Worm (Caenorhabditis elegans) whole organism, early embryonic: ENCODE measurements around the gene eif-2Bdelta.

Experiments
- B0310.2 ChIP-seq: sonication (generic microtip); optimal IDR thresholded peaks from 2 replicates; lab custom pipeline; 2016; ENCODE audit warnings: mild to moderate bottlenecking, missing genetic modification characterization, missing compliant biosample characterization
- F13C5.2 ChIP-seq: sonication (generic microtip); optimal IDR thresholded peaks from 2 replicates; lab custom pipeline; 2017; ENCODE audit warnings: mild to moderate bottlenecking, missing genetic modification characterization, inconsistent platforms, missing compliant biosample characterization
- aly-1 ChIP-seq: sonication (generic microtip); optimal IDR thresholded peaks from 2 replicates; lab custom pipeline; 2016; ENCODE audit warnings: missing genetic modification characterization, missing compliant biosample characterization
- ama-1 ChIP-seq: fragments of 150-350 bp; optimal IDR thresholded peaks from 2 replicates; lab custom pipeline; 2014
- ceh-13 ChIP-seq: fragments of 200-800 bp; sonication (Bioruptor generic); optimal IDR thresholded peaks from 2 replicates; lab custom pipeline; 2018; ENCODE audit warnings: mild to moderate bottlenecking, missing genetic modification characterization, missing compliant biosample characterization
- ceh-36 ChIP-seq: sonication (generic microtip); optimal IDR thresholded peaks from 2 replicates; lab custom pipeline; 2016; ENCODE audit warnings: missing genetic modification characterization, inconsistent platforms, missing compliant biosample characterization
- ets-7 ChIP-seq: sonication (generic microtip); optimal IDR thresholded peaks from 2 replicates; lab custom pipeline; 2016; ENCODE audit warnings: missing genotype, missing genetic modification characterization, missing compliant biosample characterization
- flt-1 ChIP-seq: fragments of 200-800 bp; sonication (Bioruptor generic); IDR thresholded peaks from 2 replicates; pipeline ENCODE4 v1.3.6; 2022; ENCODE audit warnings: missing genetic modification characterization, missing compliant biosample characterization
- hmbx-1 ChIP-seq: sonication (generic microtip); optimal IDR thresholded peaks from 2 replicates; lab custom pipeline; 2016; ENCODE audit warnings: mild to moderate bottlenecking, missing genetic modification characterization, missing compliant biosample characterization
- hmg-4 ChIP-seq: fragments of 200-800 bp; sonication (Bioruptor generic); optimal IDR thresholded peaks from 2 replicates; lab custom pipeline; 2018; ENCODE audit warnings: mild to moderate bottlenecking, missing genetic modification characterization, missing compliant biosample characterization
- hnd-1 ChIP-seq: sonication (generic microtip); optimal IDR thresholded peaks from 2 replicates; lab custom pipeline; 2016; ENCODE audit warnings: missing genetic modification characterization, missing compliant biosample characterization
- pes-1 ChIP-seq: fragments of 200-800 bp; sonication (Bioruptor generic); IDR thresholded peaks from 2 replicates; pipeline ENCODE4 v1.3.6; 2022; ENCODE audit warnings: missing genetic modification reagents, missing genetic modification characterization, missing compliant biosample characterization
- scrt-1 ChIP-seq: fragments of 200-800 bp; sonication (Bioruptor generic); IDR thresholded peaks from 2 replicates; pipeline ENCODE4 v1.3.6; 2022; ENCODE audit warnings: missing genetic modification characterization, missing compliant biosample characterization
- sea-1 ChIP-seq: fragments of 200-800 bp; sonication (Bioruptor generic); conservative IDR thresholded peaks from 2 replicates; pipeline ENCODE4 v1.3.6; 2022; ENCODE audit warnings: missing genetic modification characterization, missing compliant biosample characterization
- tbx-11 ChIP-seq: fragments of 200-800 bp; sonication (Bioruptor generic); IDR thresholded peaks from 2 replicates; pipeline ENCODE4 v1.3.6; 2022; ENCODE audit warnings: missing genetic modification characterization, missing compliant biosample characterization
- tbx-37 ChIP-seq: fragments of 200-800 bp; sonication (Bioruptor generic); conservative IDR thresholded peaks from 2 replicates; pipeline ENCODE4 v1.3.6; 2022; ENCODE audit warnings: missing genetic modification reagents, missing genetic modification characterization, missing compliant biosample characterization
- tra-4 ChIP-seq: sonication (generic microtip); optimal IDR thresholded peaks from 2 replicates; lab custom pipeline; 2017; ENCODE audit warnings: missing genetic modification characterization, missing compliant biosample characterization

Gene eif-2Bdelta

DNA sequence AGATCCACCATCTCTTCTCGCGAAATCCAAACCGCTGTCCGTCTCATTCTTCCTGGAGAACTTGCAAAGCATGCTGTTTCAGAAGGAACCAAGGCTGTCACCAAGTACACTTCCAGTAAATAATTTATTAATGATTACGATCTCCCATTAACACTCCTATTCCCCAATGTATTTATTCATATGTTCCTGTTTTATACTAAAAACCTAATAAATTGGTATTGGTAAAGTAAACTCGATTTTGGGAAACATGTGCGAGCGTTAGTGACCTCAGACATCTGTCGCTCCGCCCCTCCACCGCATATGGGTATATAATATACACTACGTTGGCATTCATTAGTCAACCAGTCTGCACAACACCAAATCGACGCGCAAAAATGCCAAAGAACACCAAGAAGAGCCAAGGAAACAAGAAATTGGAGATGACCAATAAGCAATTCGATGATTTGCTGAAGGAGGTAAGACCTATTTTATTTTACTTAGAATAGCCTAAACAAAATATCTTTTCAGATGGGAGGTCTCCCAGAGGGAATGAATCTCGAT, 32.5 kb downstream of the eif-2Bdelta start, which contains the start of gene C50F4.6:
C50F4.6 (plus strand) TSS at position 51 of the 540 bp plus-strand sequence.
- TF ChIP-seq pes-1 (GFP tag; lab: Robert Waterston, UW) (peak; percentile 58), tbx-37 (no peak)

DNA sequence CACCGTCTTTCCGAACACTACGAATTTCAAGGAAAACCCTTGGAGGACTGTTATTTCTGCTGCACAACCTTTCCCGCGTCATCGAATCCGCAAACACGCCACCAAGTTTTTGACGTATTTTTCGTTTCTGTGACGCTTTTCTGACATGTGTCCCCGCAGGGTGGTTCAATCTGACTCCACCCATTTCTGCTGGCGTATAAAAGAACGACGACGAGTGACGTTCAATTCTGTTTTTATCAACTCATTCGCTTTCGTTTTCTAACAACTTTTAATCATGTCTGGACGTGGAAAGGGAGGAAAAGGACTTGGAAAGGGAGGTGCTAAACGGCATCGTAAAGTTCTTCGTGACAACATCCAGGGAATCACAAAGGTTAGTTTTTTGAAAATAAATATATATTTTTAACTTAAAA, 33.2 kb downstream of the eif-2Bdelta start, which contains the start of gene his-37:
his-37 (plus strand) TSS at position 246 of the 410 bp plus-strand sequence.
- TF ChIP-seq ama-1 (no peak), tra-4 (tag; lab: Kevin White, UChicago) (peak; percentile 41), sea-1 (GFP tag; lab: Robert Waterston, UW) (no peak), hnd-1 (tag; lab: Kevin White, UChicago) (no peak), hmbx-1 (tag; lab: Kevin White, UChicago) (peak; percentile 16), pes-1 (GFP tag; lab: Robert Waterston, UW) (peak; percentile 53; the same call in 1 of the 2 replicates), aly-1 (tag; lab: Kevin White, UChicago) (no peak), flt-1 (peak; percentile 61), tbx-37 (0 out of 2 replicates have a peak, but pooled peaks have one; percentile 34), F13C5.2 (tag; lab: Kevin White, UChicago) (peak; percentile 41), hmg-4 (peak; percentile 64), ets-7 (tag; lab: Kevin White, UChicago) (no peak)

DNA sequence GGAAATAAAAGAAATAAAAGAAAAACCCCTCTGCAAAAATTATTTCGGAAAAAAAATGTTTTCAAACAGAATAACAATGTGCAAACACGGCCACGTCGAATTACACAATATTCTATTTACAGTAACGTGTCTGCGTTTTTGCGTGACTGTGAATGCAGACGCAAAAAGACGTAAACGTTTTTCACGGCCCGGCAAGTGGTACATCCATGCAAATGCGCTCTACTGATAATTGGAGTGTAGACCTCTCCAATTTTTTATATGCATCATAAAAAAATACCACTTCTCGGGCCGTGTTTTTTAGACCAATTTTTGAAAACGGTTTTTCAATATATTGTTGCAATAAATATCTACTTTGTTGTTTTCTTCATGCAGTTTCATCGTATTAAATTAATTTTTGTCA, 35.8 kb downstream of the eif-2Bdelta start, which contains the start of gene nstp-10:
nstp-10 (minus strand) TSS at position 378 of the 400 bp plus-strand sequence.
- TF ChIP-seq tbx-37 (no peak), tbx-11 (GFP tag; lab: Robert Waterston, UW) (no peak), ceh-36 (tag; lab: Kevin White, UChicago) (no peak), B0310.2 (tag; lab: Kevin White, UChicago) (no peak), pes-1 (GFP tag; lab: Robert Waterston, UW) (no peak), tra-4 (tag; lab: Kevin White, UChicago) (no peak), hmbx-1 (tag; lab: Kevin White, UChicago) (no peak), F13C5.2 (tag; lab: Kevin White, UChicago) (no peak), scrt-1 (GFP tag; lab: Robert Waterston, UW) (no peak), hmg-4 (no peak), ets-7 (tag; lab: Kevin White, UChicago) (no peak)

DNA sequence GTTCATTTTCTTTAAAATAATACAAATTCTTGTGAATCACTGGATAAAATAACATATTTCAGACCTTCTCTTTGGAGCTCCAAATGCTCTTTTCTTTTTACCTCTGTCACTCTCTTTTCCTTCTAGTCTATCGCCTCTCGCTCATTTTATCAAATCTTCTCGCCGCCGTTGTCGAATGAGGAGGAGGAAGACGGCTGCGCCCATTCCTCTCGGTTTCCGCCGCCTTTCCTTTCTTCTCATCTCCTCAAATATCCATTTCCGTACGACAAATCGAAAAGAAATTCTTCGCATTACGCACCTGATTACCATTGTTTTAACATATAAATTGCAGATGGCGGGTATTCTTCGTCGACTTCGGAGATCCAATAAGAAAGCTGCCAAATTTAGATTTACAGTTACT, 36.7 kb downstream of the eif-2Bdelta start, which contains the start of gene ehbp-1:
ehbp-1 (plus strand) TSS at position 332 of the 400 bp plus-strand sequence.
- no peak for TF ChIP-seq tra-4 (tag; lab: Kevin White, UChicago)
- no peak for TF ChIP-seq ets-7 (tag; lab: Kevin White, UChicago)
- TF ChIP-seq tbx-37, result no peak

DNA sequence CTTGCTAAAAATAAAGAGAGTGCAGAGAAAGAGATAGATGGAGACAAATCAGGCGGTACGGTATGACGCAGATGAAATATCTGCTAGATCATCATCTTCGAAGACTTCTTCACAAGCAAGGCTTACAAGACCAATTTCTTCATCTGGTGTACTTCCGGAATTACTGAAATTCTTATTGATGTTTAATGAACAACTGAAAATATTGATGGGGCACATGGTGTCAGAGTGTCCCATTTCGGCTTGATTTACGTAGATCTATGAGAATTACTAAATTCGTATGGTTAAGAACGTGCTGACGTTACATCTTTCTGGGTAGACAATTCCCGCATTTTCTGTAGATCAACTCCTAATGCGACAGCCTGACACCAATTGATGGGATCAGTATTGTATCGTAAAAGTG, 43.0 kb downstream of the eif-2Bdelta start:
- TF ChIP-seq tbx-37 (no peak), F13C5.2 (tag; lab: Kevin White, UChicago) (no peak), sea-1 (GFP tag; lab: Robert Waterston, UW) (no peak)

DNA sequence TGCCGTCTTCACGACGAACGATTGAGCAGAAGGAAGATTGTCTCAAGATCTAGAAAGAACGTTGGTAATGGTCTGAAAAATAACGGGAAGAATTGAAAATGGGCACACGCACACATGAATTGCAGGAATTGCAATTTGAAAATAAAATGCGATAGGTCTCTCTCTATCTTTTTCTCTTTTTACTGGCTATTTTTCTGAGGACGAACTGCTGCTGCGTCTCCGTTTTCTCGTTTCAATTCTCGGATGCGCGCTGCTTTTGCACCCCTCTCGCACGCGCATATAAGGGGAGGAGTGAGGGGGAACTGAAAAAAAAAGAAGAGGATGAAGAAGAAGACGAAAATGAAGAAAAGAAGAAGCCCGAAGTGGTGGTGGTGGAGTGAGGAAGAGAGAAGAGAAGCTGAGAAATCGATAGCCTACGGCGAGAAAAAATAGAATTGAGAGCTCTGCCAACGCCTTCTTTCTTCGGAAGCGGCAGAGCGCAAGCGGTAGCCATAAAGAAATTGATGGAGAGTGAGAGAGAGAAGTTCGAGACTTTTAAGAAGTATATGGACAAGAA, 48.1 kb downstream of the eif-2Bdelta start, which contains the start of gene rgef-1:
rgef-1 (minus strand) TSS at position 51 of the 556 bp plus-strand sequence.
- no peak for TF ChIP-seq aly-1 (tag; lab: Kevin White, UChicago)
- no peak for TF ChIP-seq hmbx-1 (tag; lab: Kevin White, UChicago)
- no peak for TF ChIP-seq hmg-4
- no peak for TF ChIP-seq B0310.2 (tag; lab: Kevin White, UChicago)
- no peak for TF ChIP-seq tra-4 (tag; lab: Kevin White, UChicago)
- TF ChIP-seq F13C5.2 (tag; lab: Kevin White, UChicago), result no peak
- TF ChIP-seq pes-1 (GFP tag; lab: Robert Waterston, UW), result no peak
- TF ChIP-seq ama-1, result no peak
- no peak for TF ChIP-seq tbx-37
- no peak for TF ChIP-seq sea-1 (GFP tag; lab: Robert Waterston, UW)
- TF ChIP-seq flt-1, result no peak
- no peak for TF ChIP-seq ets-7 (tag; lab: Kevin White, UChicago)
- no peak for TF ChIP-seq tbx-11 (GFP tag; lab: Robert Waterston, UW)
- no peak for TF ChIP-seq scrt-1 (GFP tag; lab: Robert Waterston, UW)
- no peak for TF ChIP-seq hnd-1 (tag; lab: Kevin White, UChicago)
- no peak for TF ChIP-seq ceh-36 (tag; lab: Kevin White, UChicago)
- no peak for TF ChIP-seq ceh-13 (GFP tag; lab: Kevin White, UChicago)

DNA sequence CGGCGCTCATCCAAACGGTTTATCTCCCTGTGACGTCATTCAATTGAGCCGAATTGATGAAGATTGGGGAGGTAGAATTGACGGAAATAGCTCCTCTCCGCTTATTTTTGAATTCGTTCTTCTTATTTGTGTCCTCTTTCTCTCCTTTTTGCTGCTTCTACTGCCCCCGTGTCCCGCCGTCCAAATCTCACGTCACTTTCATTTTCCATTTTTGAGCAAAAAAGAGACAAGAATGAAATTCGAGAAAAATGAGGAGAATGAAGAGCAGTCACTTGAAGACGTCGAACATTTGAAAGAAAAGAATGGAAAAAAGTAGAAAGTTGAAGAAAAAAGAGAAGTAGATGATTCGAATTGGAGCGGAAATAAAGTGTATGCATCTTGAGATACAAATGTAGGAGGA, 50.0 kb downstream of the eif-2Bdelta start:
- TF ChIP-seq tbx-37 (no peak), hmg-4 (no peak), tra-4 (tag; lab: Kevin White, UChicago) (no peak), F13C5.2 (tag; lab: Kevin White, UChicago) (no peak), B0310.2 (tag; lab: Kevin White, UChicago) (no peak), scrt-1 (GFP tag; lab: Robert Waterston, UW) (no peak), ama-1 (no peak), ceh-36 (tag; lab: Kevin White, UChicago) (no peak), hnd-1 (tag; lab: Kevin White, UChicago) (no peak), sea-1 (GFP tag; lab: Robert Waterston, UW) (no peak), tbx-11 (GFP tag; lab: Robert Waterston, UW) (no peak), ets-7 (tag; lab: Kevin White, UChicago) (no peak), hmbx-1 (tag; lab: Kevin White, UChicago) (no peak), flt-1 (no peak), aly-1 (tag; lab: Kevin White, UChicago) (no peak), ceh-13 (GFP tag; lab: Kevin White, UChicago) (no peak), pes-1 (GFP tag; lab: Robert Waterston, UW) (no peak)
